Fruit fly (Drosophila melanogaster): ENCODE data around the gene Pyroxd1.

Pyroxd1 gene

DNA sequence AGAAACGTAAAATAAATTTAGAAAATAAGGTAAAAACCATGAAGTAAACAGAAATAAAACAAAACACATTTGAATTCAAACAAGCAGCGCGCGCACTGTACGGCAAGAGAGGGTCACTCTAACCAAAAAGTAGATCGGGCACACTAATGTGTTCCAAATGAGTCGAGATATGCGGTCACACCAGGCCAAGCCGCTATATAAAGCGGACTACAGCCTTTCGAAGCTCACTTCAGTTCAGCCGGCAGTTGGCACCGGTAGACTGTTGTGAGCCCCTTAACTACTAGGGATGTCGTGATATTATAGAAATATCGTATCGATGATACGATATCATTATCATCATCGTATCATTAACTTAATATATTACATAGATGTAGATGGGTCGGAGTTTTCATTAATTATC, 13.3 kb downstream of the Pyroxd1 start (continued):
- TF ChIP-seq Hr78 (GFP tag; optimal IDR thresholded peaks at IDR 0.05) (no peak), hth (optimal IDR thresholded peaks at IDR 0.05) (no peak), CG9437 (GFP tag; optimal IDR thresholded peaks at IDR 0.05) (no peak), sd (tag; optimal IDR thresholded peaks at IDR 0.05) (no peak), CG10959 (GFP tag; IDR thresholded peaks at IDR 0.05) (no peak), CG33213 (GFP tag; optimal IDR thresholded peaks at IDR 0.05) (peak; percentile 97), Fer3 (tag; optimal IDR thresholded peaks at IDR 0.05) (no peak), CG17359 (tag; optimal IDR thresholded peaks at IDR 0.05) (no peak), BEAF-32 (GFP tag; optimal IDR thresholded peaks at IDR 0.05) (peak; percentile 32), CG12155 (GFP tag; optimal IDR thresholded peaks at IDR 0.05) (no peak), jigr1 (GFP tag; IDR thresholded peaks at IDR 0.05) (no peak), pum (GFP tag; optimal IDR thresholded peaks at IDR 0.05) (no peak), Opbp (GFP tag; IDR thresholded peaks at IDR 0.05; ENCODE audit: partially characterized antibody) (0 out of 3 replicates have a peak, but pooled peaks have one; percentile 37), eyg (GFP tag; optimal IDR thresholded peaks at IDR 0.05) (no peak), CG6654 (GFP tag; optimal IDR thresholded peaks at IDR 0.05) (no peak), Dek (tag; optimal IDR thresholded peaks at IDR 0.05) (no peak), Jarid2 (GFP tag; optimal IDR thresholded peaks at IDR 0.05) (peak; percentile 41), knrl (GFP tag; IDR thresholded peaks at IDR 0.05; ENCODE audit: partially characterized antibody) (peak; percentile 30; the same call in 1 of the 3 replicates), Atf3 (GFP tag; optimal IDR thresholded peaks at IDR 0.05) (no peak), phol (tag; optimal IDR thresholded peaks at IDR 0.05) (no peak), CG11456 (GFP tag; IDR thresholded peaks at IDR 0.05) (no peak), tin (GFP tag; optimal IDR thresholded peaks at IDR 0.05) (no peak), Spps (tag; optimal IDR thresholded peaks at IDR 0.05) (no peak), amos (GFP tag; IDR thresholded peaks at IDR 0.05; ENCODE audit: partially characterized antibody) (peak; percentile 39; the same call in 1 of the 2 replicates), ase (GFP tag; IDR thresholded peaks at IDR 0.05) (no peak), Awh (GFP tag; IDR thresholded peaks at IDR 0.05) (no peak), CG2678 (tag; optimal IDR thresholded peaks at IDR 0.05) (no peak), CG12744 (GFP tag; optimal IDR thresholded peaks at IDR 0.05) (no peak), fd102C (GFP tag; optimal IDR thresholded peaks at IDR 0.05) (no peak), CG18476 (GFP tag; optimal IDR thresholded peaks at IDR 0.05) (no peak), CG33557 (GFP tag; optimal IDR thresholded peaks at IDR 0.05) (no peak), CG7928 (GFP tag; optimal IDR thresholded peaks at IDR 0.05) (no peak), HmgZ (tag; optimal IDR thresholded peaks at IDR 0.05) (no peak), H2.0 (GFP tag; IDR thresholded peaks at IDR 0.05) (no peak), ken (GFP tag; IDR thresholded peaks at IDR 0.05) (no peak), Antp (GFP tag; optimal IDR thresholded peaks at IDR 0.05) (no peak), hbn (GFP tag; IDR thresholded peaks at IDR 0.05; ENCODE audit: partially characterized antibody) (no peak), ac (GFP tag; optimal IDR thresholded peaks at IDR 0.05) (no peak), CG12942 (GFP tag; optimal IDR thresholded peaks at IDR 0.05) (no peak), NfI (GFP tag; optimal IDR thresholded peaks at IDR 0.05) (no peak), CG8765 (GFP tag; IDR thresholded peaks at IDR 0.05) (no peak), CG14441 (GFP tag; IDR thresholded peaks at IDR 0.05) (no peak), Lhr (GFP tag; optimal IDR thresholded peaks at IDR 0.05) (peak; percentile 99), CG8290 (GFP tag; optimal IDR thresholded peaks at IDR 0.05) (peak; percentile 38), CG8290 (tag; optimal IDR thresholded peaks at IDR 0.05) (peak; percentile 2 to 50), vnd (GFP tag; IDR thresholded peaks at IDR 0.05; ENCODE audit: partially characterized antibody) (no peak), CG3847 (GFP tag; IDR thresholded peaks at IDR 0.05) (no peak), sens-2 (GFP tag; IDR thresholded peaks at IDR 0.05) (no peak), MESR4 (GFP tag; optimal IDR thresholded peaks at IDR 0.05) (no peak), CG6791 (GFP tag; IDR thresholded peaks at IDR 0.05; ENCODE audit: partially characterized antibody) (peak; percentile 68), chinmo (GFP tag; IDR thresholded peaks at IDR 0.05; ENCODE audit: partially characterized antibody) (0 out of 4 replicates have a peak, but pooled peaks have one; percentile 52)
